Worm (Caenorhabditis elegans): ENCODE measurements around the gene nhr-26.
A peak's percentile ranks its signal among the peaks of the same experiment; 100 is the strongest.

nhr-26 gene

ce11 chrX:12665799-12666198 lies 34.5 kb downstream of the nhr-26 start:
- TF ChIP-seq ama-1 (optimal IDR thresholded peaks at IDR 0.05) (peak; percentile 82), ceh-82 (tag; optimal IDR thresholded peaks at IDR 0.05) (no peak), snpc-4 (tag; optimal IDR thresholded peaks at IDR 0.05) (no peak)

- TF ChIP-seq skn-1 (tag; optimal IDR thresholded peaks at IDR 0.05) (peak; percentile 43), lin-39 (tag; optimal IDR thresholded peaks at IDR 0.05) (peak; percentile 56), ceh-82 (tag; optimal IDR thresholded peaks at IDR 0.05) (peak; percentile 39), unc-39 (tag; optimal IDR thresholded peaks at IDR 0.05) (no peak), nfya-1 (tag; optimal IDR thresholded peaks at IDR 0.05; ENCODE audit: insufficient read depth) (peak; percentile 70), zag-1 (tag; optimal IDR thresholded peaks at IDR 0.05) (no peak), ceh-28 (tag; optimal IDR thresholded peaks at IDR 0.05) (peak; percentile 33), pha-4 (tag; optimal IDR thresholded peaks at IDR 0.05) (peak; percentile 71), nhr-12 (tag; optimal IDR thresholded peaks at IDR 0.05) (no peak), hmg-11 (tag; optimal IDR thresholded peaks at IDR 0.05) (peak; percentile 98), ceh-9 (tag; optimal IDR thresholded peaks at IDR 0.05) (no peak), nhr-43 (tag; optimal IDR thresholded peaks at IDR 0.05; ENCODE audit: poor library complexity, severe bottlenecking) (peak; percentile 77), pqm-1 (tag; optimal IDR thresholded peaks at IDR 0.05) (peak; percentile 62), lsy-12 (tag; optimal IDR thresholded peaks at IDR 0.05) (peak; percentile 98), daf-12 (tag; optimal IDR thresholded peaks at IDR 0.05) (no peak), egl-27 (tag; optimal IDR thresholded peaks at IDR 0.05) (peak; percentile 56), ama-1 (optimal IDR thresholded peaks at IDR 0.05) (peak; percentile 98), nhr-25 (tag; optimal IDR thresholded peaks at IDR 0.05) (peak; percentile 53), R02D3.7 (tag; optimal IDR thresholded peaks at IDR 0.05) (peak; percentile 33), nhr-11 (tag; optimal IDR thresholded peaks at IDR 0.05) (peak; percentile 13), tbx-2 (tag; optimal IDR thresholded peaks at IDR 0.05) (peak; percentile 73), nhr-77 (tag; optimal IDR thresholded peaks at IDR 0.05) (peak; percentile 31), elt-2 (tag; optimal IDR thresholded peaks at IDR 0.05) (peak; percentile 54), nhr-23 (tag; optimal IDR thresholded peaks at IDR 0.05) (peak; percentile 32)
Observed at ce11 chrX:12664987-12665451, 35.2 kb downstream of the nhr-26 start.

DNA sequence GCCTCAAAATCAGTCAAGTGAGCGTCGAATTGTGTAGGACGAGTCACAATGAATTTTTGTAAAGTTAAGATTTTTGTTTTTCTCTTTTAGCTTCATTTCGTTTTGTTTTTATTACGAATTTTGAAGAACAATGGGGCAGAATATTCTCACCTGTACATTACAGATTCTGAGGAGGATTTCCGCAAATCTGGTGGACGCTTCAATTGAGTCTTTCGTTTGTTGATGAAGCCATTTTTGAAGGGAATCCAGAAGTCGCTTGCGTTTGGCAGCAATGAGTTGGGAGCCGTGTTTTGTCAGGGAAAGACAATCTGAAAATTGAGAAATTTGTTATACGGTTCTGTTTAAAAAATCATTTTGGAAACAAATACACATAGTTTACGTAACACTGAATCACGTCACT lies 35.8 kb downstream of the nhr-26 start:
- TF ChIP-seq nhr-11 (tag; optimal IDR thresholded peaks at IDR 0.05) (no peak), ama-1 (optimal IDR thresholded peaks at IDR 0.05) (peak; percentile 98)

DNA sequence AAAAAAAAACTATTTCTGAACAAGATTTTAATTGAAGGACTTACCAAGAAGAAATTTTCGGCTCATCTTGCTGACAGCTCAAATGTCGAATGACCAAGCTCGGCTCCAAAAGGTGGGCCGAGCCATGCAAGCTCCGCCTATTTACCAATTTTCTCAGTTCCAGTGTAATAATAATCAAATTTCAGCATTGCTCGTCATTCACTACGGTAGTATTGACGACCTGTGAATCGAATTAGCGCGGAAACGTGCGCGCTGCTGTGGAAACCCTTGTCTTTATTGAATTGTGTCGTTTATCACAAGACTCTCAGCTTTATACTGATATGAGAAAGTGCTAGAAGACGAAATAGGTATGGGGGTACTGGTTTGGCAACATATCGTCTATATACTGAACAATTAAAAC lies 36.7 kb downstream of the nhr-26 start, which contains the start of gene nlp-76:
nlp-76 (minus strand) TSS at position 367 of the 400 bp plus-strand sequence.
- no peak for TF ChIP-seq nhr-67 (tag; optimal IDR thresholded peaks at IDR 0.05)
- no peak for TF ChIP-seq mml-1 (tag; optimal IDR thresholded peaks at IDR 0.05)
- TF ChIP-seq ama-1 (optimal IDR thresholded peaks at IDR 0.05): peak; percentile 98
- peak; percentile 47 for TF ChIP-seq nhr-25 (tag; optimal IDR thresholded peaks at IDR 0.05)
- peak; percentile 34 for TF ChIP-seq elt-2 (tag; optimal IDR thresholded peaks at IDR 0.05)
- TF ChIP-seq elt-1 (tag; optimal IDR thresholded peaks at IDR 0.05): no peak
- TF ChIP-seq ceh-9 (tag; optimal IDR thresholded peaks at IDR 0.05): no peak

ce11 chrX:12663114-12663513 lies 37.2 kb downstream of the nhr-26 start:
- TF ChIP-seq ztf-11 (tag; optimal IDR thresholded peaks at IDR 0.05): no peak
- TF ChIP-seq unc-39 (tag; optimal IDR thresholded peaks at IDR 0.05): no peak
- no peak for TF ChIP-seq zag-1 (tag; optimal IDR thresholded peaks at IDR 0.05)
- no peak for TF ChIP-seq ZK546.5 (tag; optimal IDR thresholded peaks at IDR 0.05)
- TF ChIP-seq fos-1 (tag; optimal IDR thresholded peaks at IDR 0.05): no peak
- TF ChIP-seq sea-2 (GFP tag; optimal IDR thresholded peaks at IDR 0.05): no peak
- TF ChIP-seq nhr-67 (tag; optimal IDR thresholded peaks at IDR 0.05): no peak
- TF ChIP-seq nhr-43 (tag; optimal IDR thresholded peaks at IDR 0.05; ENCODE audit: poor library complexity, severe bottlenecking): peak; percentile 4
- no peak for TF ChIP-seq elt-3 (tag; optimal IDR thresholded peaks at IDR 0.05)

DNA sequence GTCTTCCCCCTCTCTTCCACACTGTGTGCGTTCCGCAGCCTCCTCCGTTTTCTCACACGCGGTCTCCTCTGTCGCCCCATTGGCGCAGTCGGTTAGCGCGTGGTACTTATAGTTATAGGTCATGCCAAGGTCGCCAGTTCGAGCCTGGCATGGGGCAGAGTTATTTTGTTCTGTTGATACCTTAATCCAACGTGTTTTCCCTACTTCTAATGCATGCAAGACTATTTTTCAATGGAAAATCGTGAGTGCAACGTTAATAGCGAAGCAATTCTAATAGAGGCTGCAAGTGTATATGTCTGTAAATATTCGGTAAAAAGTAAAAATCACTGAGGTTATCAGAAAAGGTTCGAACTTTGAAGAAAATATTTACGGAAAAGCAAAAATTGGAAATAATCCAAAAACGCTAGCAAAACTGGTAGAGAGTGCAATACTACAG lies 39.2 kb downstream of the nhr-26 start:
- TF ChIP-seq tbx-2 (tag; optimal IDR thresholded peaks at IDR 0.05): peak; percentile 60
- no peak for TF ChIP-seq ama-1 (optimal IDR thresholded peaks at IDR 0.05)
- no peak for TF ChIP-seq zag-1 (tag; optimal IDR thresholded peaks at IDR 0.05)
- TF ChIP-seq fos-1 (tag; optimal IDR thresholded peaks at IDR 0.05): no peak
- TF ChIP-seq R02D3.7 (tag; optimal IDR thresholded peaks at IDR 0.05): no peak
- TF ChIP-seq elt-3 (tag; optimal IDR thresholded peaks at IDR 0.05): peak in 1 of 3 experiments; percentile 3
- TF ChIP-seq mdl-1 (tag; optimal IDR thresholded peaks at IDR 0.05): no peak
- no peak for TF ChIP-seq sea-2 (GFP tag; optimal IDR thresholded peaks at IDR 0.05)
- TF ChIP-seq ceh-9 (tag; optimal IDR thresholded peaks at IDR 0.05): no peak
- no peak for TF ChIP-seq unc-39 (tag; optimal IDR thresholded peaks at IDR 0.05)
- TF ChIP-seq lin-39 (tag; optimal IDR thresholded peaks at IDR 0.05): peak; percentile 86
- no peak for TF ChIP-seq eor-1 (tag; optimal IDR thresholded peaks at IDR 0.05)
- no peak for TF ChIP-seq aly-2 (tag; optimal IDR thresholded peaks at IDR 0.05)
- TF ChIP-seq skn-1 (tag; optimal IDR thresholded peaks at IDR 0.05): no peak
- TF ChIP-seq nhr-25 (tag; optimal IDR thresholded peaks at IDR 0.05): peak; percentile 66
- TF ChIP-seq fkh-2 (tag; optimal IDR thresholded peaks at IDR 0.05): no peak
- no peak for TF ChIP-seq snpc-4 (tag; optimal IDR thresholded peaks at IDR 0.05)
- TF ChIP-seq elt-1 (tag; optimal IDR thresholded peaks at IDR 0.05): no peak
- TF ChIP-seq ZK546.5 (tag; optimal IDR thresholded peaks at IDR 0.05): no peak
- TF ChIP-seq nhr-43 (tag; optimal IDR thresholded peaks at IDR 0.05; ENCODE audit: poor library complexity, severe bottlenecking): peak; percentile 48
- TF ChIP-seq nhr-12 (tag; optimal IDR thresholded peaks at IDR 0.05): no peak
- TF ChIP-seq nhr-11 (tag; optimal IDR thresholded peaks at IDR 0.05): no peak
- TF ChIP-seq ztf-11 (tag; optimal IDR thresholded peaks at IDR 0.05): no peak
- no peak for TF ChIP-seq ceh-16 (tag; optimal IDR thresholded peaks at IDR 0.05)
- no peak for TF ChIP-seq egl-27 (tag; optimal IDR thresholded peaks at IDR 0.05)
- TF ChIP-seq hmg-11 (tag; optimal IDR thresholded peaks at IDR 0.05): peak; percentile 84
- TF ChIP-seq nhr-67 (tag; optimal IDR thresholded peaks at IDR 0.05): no peak
- peak; percentile 56 for TF ChIP-seq elt-2 (tag; optimal IDR thresholded peaks at IDR 0.05)

Data from whole organism, L3 larva.